Worm (Caenorhabditis elegans): ENCODE results near the gene F54B8.1.

DNA sequence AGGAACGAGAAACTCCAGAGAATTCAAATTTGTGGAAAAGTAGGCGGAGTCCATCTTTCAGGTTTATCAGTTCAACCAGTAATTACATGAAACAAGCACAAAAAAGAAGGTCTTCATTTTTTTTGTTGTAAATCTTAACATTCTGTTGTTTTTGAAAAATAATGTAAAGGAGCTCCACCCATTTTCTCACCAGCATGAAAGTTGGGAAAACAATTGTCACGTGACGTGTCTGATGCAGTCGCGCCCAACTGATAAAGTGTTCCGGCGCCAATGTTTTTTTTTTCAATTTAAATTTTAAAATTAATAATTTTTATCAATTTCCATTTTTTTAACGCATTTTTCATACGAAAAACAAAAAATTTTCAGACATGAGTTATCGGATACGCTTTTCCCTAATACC is 41.5 kb upstream of the F54B8.1 start, which contains the start of gene F57A10.4:
- no peak for TF ChIP-seq pqm-1 (tag; optimal IDR thresholded peaks at IDR 0.05)
- TF ChIP-seq nhr-25 (tag; optimal IDR thresholded peaks at IDR 0.05) = no peak
- no peak for TF ChIP-seq nhr-12 (tag; optimal IDR thresholded peaks at IDR 0.05)

Data from whole organism, L3 larva.